Fruit fly (Drosophila melanogaster) whole organism, pupa: Measurements from ENCODE around the gene grn.

ENCODE experiments used
- EcR ChIP-seq: fragments of 200-800 bp; sonication (Bioruptor generic); optimal IDR thresholded peaks from 3 replicates; lab custom pipeline; 2019; ENCODE audit warnings: missing biosample characterization, missing genetic modification characterization, mild to moderate bottlenecking, moderate library complexity, missing genetic modification reagents
- Pif1A ChIP-seq: fragments of 200-800 bp; sonication (Bioruptor generic); optimal IDR thresholded peaks from 3 replicates; lab custom pipeline; 2016; ENCODE audit warnings: missing biosample characterization, missing genetic modification characterization

DNA sequence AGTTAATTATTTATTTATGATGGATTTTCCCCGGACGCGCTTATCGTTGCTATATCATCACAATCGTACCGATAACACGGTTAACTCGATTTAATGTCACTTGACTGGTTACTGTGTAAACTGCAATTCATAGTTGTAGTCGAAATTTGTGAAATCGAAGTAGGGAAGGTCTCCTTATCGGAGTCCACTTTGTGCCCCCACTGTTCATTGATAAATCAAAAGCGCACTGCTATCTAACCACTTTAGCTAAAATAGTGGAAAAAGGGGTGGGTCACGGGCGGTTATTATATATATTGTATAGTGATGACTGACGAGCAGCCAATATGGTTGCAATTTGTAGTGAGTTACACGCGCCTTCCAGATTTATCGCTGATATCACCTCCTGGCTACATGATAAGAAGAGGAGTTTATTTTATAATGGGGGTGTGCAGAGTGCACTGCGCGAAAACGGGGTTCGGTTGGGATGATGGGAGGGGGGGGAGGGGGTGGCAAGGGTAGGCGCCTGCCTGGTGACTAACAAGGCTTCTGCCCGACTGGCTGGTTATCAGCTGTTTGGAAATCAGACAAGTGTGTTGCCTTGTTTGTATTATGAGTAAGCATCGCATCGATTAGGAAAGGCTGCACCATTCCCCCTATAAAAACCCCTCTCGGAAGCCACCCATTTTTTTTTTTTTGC is 62.3 kb downstream of the grn start:
- TF ChIP-seq Pif1A (no peak), EcR (GFP tag; lab: Kevin White, UChicago) (no peak)
